Fruit fly (Drosophila melanogaster) whole organism, prepupa: ENCODE data around the gene CG46383.

ENCODE experiments used
- Blimp-1 ChIP-seq: fragments of 200-800 bp; sonication (Bioruptor generic); optimal IDR thresholded peaks from 3 replicates; lab custom pipeline; 2017; ENCODE audit warnings: missing biosample characterization, missing genetic modification characterization, mild to moderate bottlenecking, moderate library complexity, missing genetic modification reagents
- CG10631 ChIP-seq: fragments of 200-800 bp; sonication (Bioruptor generic); optimal IDR thresholded peaks from 2 replicates; lab custom pipeline; 2016; ENCODE audit warnings: missing biosample characterization, missing genetic modification characterization
- CG11294 ChIP-seq: fragments of 200-800 bp; sonication (Bioruptor generic); IDR thresholded peaks from 2 replicates; pipeline ENCODE4 v1.3.6; 2022; ENCODE audit warnings: missing biosample characterization, missing genetic modification characterization
- CG11762 ChIP-seq: fragments of 200-800 bp; sonication (Bioruptor generic); optimal IDR thresholded peaks from 3 replicates; lab custom pipeline; 2016; ENCODE audit warnings: missing biosample characterization, missing genetic modification characterization; ENCODE audit not compliant: insufficient read depth
- CG15336 ChIP-seq: fragments of 200-800 bp; sonication (Bioruptor generic); IDR thresholded peaks from 2 replicates; pipeline ENCODE4 v1.3.6; 2022; ENCODE audit warnings: missing biosample characterization, missing genetic modification characterization
- CG1621 ChIP-seq: fragments of 200-800 bp; sonication (Bioruptor generic); optimal IDR thresholded peaks from 3 replicates; lab custom pipeline; 2018; ENCODE audit warnings: missing biosample characterization, mild to moderate bottlenecking, missing genetic modification characterization
- CG34406 ChIP-seq: fragments of 200-800 bp; sonication (Bioruptor generic); optimal IDR thresholded peaks from 3 replicates; lab custom pipeline; 2016; ENCODE audit warnings: missing biosample characterization, missing genetic modification characterization
- CG3919 ChIP-seq: fragments of 200-800 bp; sonication (Bioruptor generic); optimal IDR thresholded peaks from 3 replicates; lab custom pipeline; 2016; ENCODE audit warnings: missing biosample characterization, missing genetic modification characterization
- CG4318 ChIP-seq: fragments of 200-800 bp; sonication (Bioruptor generic); optimal IDR thresholded peaks from 3 replicates; lab custom pipeline; 2017; ENCODE audit warnings: missing biosample characterization, mild to moderate bottlenecking, missing genetic modification characterization
- CG6276 ChIP-seq: fragments of 200-800 bp; sonication (Bioruptor generic); optimal IDR thresholded peaks from 2 replicates; lab custom pipeline; 2017; ENCODE audit warnings: missing biosample characterization, mild to moderate bottlenecking, missing genetic modification characterization
- CG6792 ChIP-seq: fragments of 200-800 bp; sonication (Bioruptor generic); optimal IDR thresholded peaks from 3 replicates; lab custom pipeline; 2016; ENCODE audit warnings: missing biosample characterization, missing genetic modification characterization
- CG6808 ChIP-seq: fragments of 200-800 bp; sonication (Bioruptor generic); optimal IDR thresholded peaks from 3 replicates; lab custom pipeline; 2017; ENCODE audit warnings: missing biosample characterization, missing genetic modification characterization, mild to moderate bottlenecking, moderate library complexity, missing genetic modification reagents
- CG6854 ChIP-seq: fragments of 200-800 bp; sonication (Bioruptor generic); optimal IDR thresholded peaks from 2 replicates; lab custom pipeline; 2017; ENCODE audit warnings: missing biosample characterization, mild to moderate bottlenecking, missing genetic modification characterization
- CG8119 ChIP-seq: fragments of 200-800 bp; sonication (Bioruptor generic); IDR thresholded peaks from 3 replicates; pipeline ENCODE4 v1.3.6; 2022; ENCODE audit warnings: missing biosample characterization, missing genetic modification characterization
- CG8319 ChIP-seq: fragments of 200-800 bp; sonication (Bioruptor generic); optimal IDR thresholded peaks from 3 replicates; lab custom pipeline; 2016; ENCODE audit warnings: missing biosample characterization, missing genetic modification characterization
- CG8632 ChIP-seq: fragments of 200-800 bp; sonication (Bioruptor generic); optimal IDR thresholded peaks from 3 replicates; lab custom pipeline; 2016; ENCODE audit warnings: missing biosample characterization, missing genetic modification characterization
- Eip75B ChIP-seq: fragments of 200-800 bp; sonication (Bioruptor generic); optimal IDR thresholded peaks from 3 replicates; lab custom pipeline; 2016; ENCODE audit warnings: missing biosample characterization, missing genetic modification characterization
- Eip78C ChIP-seq: fragments of 200-800 bp; sonication (Bioruptor generic); peaks from one replicate; lab custom pipeline; 2016; ENCODE audit warnings: missing biosample characterization, missing genetic modification characterization
- Eip93F ChIP-seq: fragments of 200-800 bp; sonication (Bioruptor generic); optimal IDR thresholded peaks from 2 replicates; lab custom pipeline; 2016; ENCODE audit warnings: missing biosample characterization, mild to moderate bottlenecking, missing genetic modification characterization
- Ets21C ChIP-seq: fragments of 200-800 bp; sonication (Bioruptor generic); optimal IDR thresholded peaks from 3 replicates; lab custom pipeline; 2016; ENCODE audit warnings: missing biosample characterization, missing genetic modification characterization
- Ets96B ChIP-seq: fragments of 200-800 bp; optimal IDR thresholded peaks from 2 replicates; lab custom pipeline; 2019; ENCODE audit warnings: missing biosample characterization, mild to moderate bottlenecking, missing genetic modification characterization, moderate library complexity
- Gug ChIP-seq: fragments of 200-800 bp; sonication (Bioruptor generic); IDR thresholded peaks from 2 replicates; pipeline ENCODE4 v1.3.6; 2022; ENCODE audit warnings: missing biosample characterization, missing genetic modification characterization
- Hr38 ChIP-seq: sonication (Bioruptor generic); optimal IDR thresholded peaks from 2 replicates; lab custom pipeline; 2016; ENCODE audit warnings: missing biosample characterization, missing genetic modification characterization
- Hr39 ChIP-seq: fragments of 200-800 bp; sonication (Bioruptor generic); optimal IDR thresholded peaks from 2 replicates; lab custom pipeline; 2016; ENCODE audit warnings: missing biosample characterization, missing genetic modification characterization
- Smox ChIP-seq: fragments of 200-800 bp; sonication (Bioruptor generic); optimal IDR thresholded peaks from 3 replicates; lab custom pipeline; 2016; ENCODE audit warnings: missing biosample characterization, missing genetic modification characterization
- Sox102F ChIP-seq: fragments of 200-800 bp; sonication (Bioruptor generic); optimal IDR thresholded peaks from 2 replicates; lab custom pipeline; 2016; ENCODE audit warnings: missing biosample characterization, mild to moderate bottlenecking, missing genetic modification characterization
- Sox14 ChIP-seq: fragments of 200-800 bp; sonication (Bioruptor generic); optimal IDR thresholded peaks from 3 replicates; lab custom pipeline; 2016; ENCODE audit warnings: missing biosample characterization, missing genetic modification characterization
- acj6 ChIP-seq: fragments of 200-800 bp; sonication (Bioruptor generic); optimal IDR thresholded peaks from 3 replicates; lab custom pipeline; 2016; ENCODE audit warnings: missing biosample characterization, missing genetic modification characterization
- cyc ChIP-seq: fragments of 200-800 bp; sonication (Bioruptor generic); optimal IDR thresholded peaks from 3 replicates; lab custom pipeline; 2016; ENCODE audit warnings: missing biosample characterization, missing genetic modification characterization
- dac ChIP-seq: fragments of 200-800 bp; sonication (Bioruptor generic); optimal IDR thresholded peaks from 2 replicates; lab custom pipeline; 2017; ENCODE audit warnings: missing biosample characterization, mild to moderate bottlenecking, missing genetic modification characterization
- eg ChIP-seq: fragments of 200-800 bp; sonication (Bioruptor generic); IDR thresholded peaks from 3 replicates; pipeline ENCODE4 v1.3.6; 2022; ENCODE audit warnings: missing biosample characterization, missing genetic modification characterization
- esn ChIP-seq: fragments of 200-800 bp; sonication (Bioruptor generic); optimal IDR thresholded peaks from 2 replicates; lab custom pipeline; 2016; ENCODE audit warnings: missing biosample characterization, mild to moderate bottlenecking, missing genetic modification characterization, moderate library complexity
- fd59A ChIP-seq: fragments of 200-800 bp; sonication (Bioruptor generic); optimal IDR thresholded peaks from 2 replicates; lab custom pipeline; 2017; ENCODE audit warnings: missing biosample characterization, mild to moderate bottlenecking, missing genetic modification characterization, missing genetic modification reagents
- fkh ChIP-seq: fragments of 200-800 bp; sonication (Bioruptor generic); optimal IDR thresholded peaks from 3 replicates; lab custom pipeline; 2017; ENCODE audit warnings: missing biosample characterization, mild to moderate bottlenecking, missing genetic modification characterization, moderate library complexity
- lz ChIP-seq: fragments of 200-800 bp; sonication (Bioruptor generic); optimal IDR thresholded peaks from 3 replicates; lab custom pipeline; 2016; ENCODE audit warnings: missing biosample characterization, missing genetic modification characterization
- net ChIP-seq: fragments of 200-800 bp; sonication (Bioruptor generic); optimal IDR thresholded peaks from 3 replicates; lab custom pipeline; 2016; ENCODE audit warnings: missing biosample characterization, missing genetic modification characterization
- spab ChIP-seq: fragments of 200-800 bp; sonication (Bioruptor generic); optimal IDR thresholded peaks from 2 replicates; lab custom pipeline; 2017; ENCODE audit warnings: missing biosample characterization, mild to moderate bottlenecking, missing genetic modification characterization, missing genetic modification reagents
- ss ChIP-seq, 2 experiments: fragments of 200-800 bp; sonication (Bioruptor generic); optimal IDR thresholded peaks; 2 replicates in 1 of 2; 3 replicates in 1 of 2; lab custom pipeline; 2017 to 2018; ENCODE audit warnings: mild to moderate bottlenecking in 2 of 2, missing biosample characterization in 2 of 2, missing genetic modification characterization in 2 of 2, moderate library complexity in 1 of 2
- svp ChIP-seq: fragments of 200-800 bp; sonication (Bioruptor generic); peaks from one replicate; lab custom pipeline; 2016; ENCODE audit warnings: missing biosample characterization, missing genetic modification characterization
- topi ChIP-seq: fragments of 200-800 bp; sonication (Bioruptor generic); optimal IDR thresholded peaks from 3 replicates; lab custom pipeline; 2016; ENCODE audit warnings: missing biosample characterization, missing genetic modification characterization

The CG46383 gene

dm6 chr3R:15934952-15935351 is 15.8 kb downstream of the CG46383 start, which contains the start of gene Sap47:
Sap47 (plus strand) TSS chr3R:15935100.
- TF ChIP-seq CG6854 (GFP tag; lab: Kevin White, UChicago) (no peak), Eip78C (GFP tag; lab: Kevin White, UChicago) (peak; percentile 38), lz (GFP tag; lab: Kevin White, UChicago) (no peak), Ets96B (tag; lab: Kevin White, UChicago) (no peak), CG8632 (GFP tag; lab: Kevin White, UChicago) (no peak), eg (0 out of 3 replicates have a peak, but pooled peaks have one; percentile 11), CG6808 (GFP tag; lab: Kevin White, UChicago) (peak; percentile 100), CG6792 (GFP tag; lab: Kevin White, UChicago) (no peak), Blimp-1 (GFP tag; lab: Kevin White, UChicago) (no peak), svp (GFP tag; lab: Kevin White, UChicago) (no peak), CG11294 (GFP tag; lab: Robert Waterston, UW) (0 out of 2 replicates have a peak, but pooled peaks have one; percentile 17), Ets21C (GFP tag; lab: Kevin White, UChicago) (no peak), fkh (GFP tag; lab: Kevin White, UChicago) (peak; percentile 71)
- TF ChIP-seq, all 60 proteins: peak for 5

DNA sequence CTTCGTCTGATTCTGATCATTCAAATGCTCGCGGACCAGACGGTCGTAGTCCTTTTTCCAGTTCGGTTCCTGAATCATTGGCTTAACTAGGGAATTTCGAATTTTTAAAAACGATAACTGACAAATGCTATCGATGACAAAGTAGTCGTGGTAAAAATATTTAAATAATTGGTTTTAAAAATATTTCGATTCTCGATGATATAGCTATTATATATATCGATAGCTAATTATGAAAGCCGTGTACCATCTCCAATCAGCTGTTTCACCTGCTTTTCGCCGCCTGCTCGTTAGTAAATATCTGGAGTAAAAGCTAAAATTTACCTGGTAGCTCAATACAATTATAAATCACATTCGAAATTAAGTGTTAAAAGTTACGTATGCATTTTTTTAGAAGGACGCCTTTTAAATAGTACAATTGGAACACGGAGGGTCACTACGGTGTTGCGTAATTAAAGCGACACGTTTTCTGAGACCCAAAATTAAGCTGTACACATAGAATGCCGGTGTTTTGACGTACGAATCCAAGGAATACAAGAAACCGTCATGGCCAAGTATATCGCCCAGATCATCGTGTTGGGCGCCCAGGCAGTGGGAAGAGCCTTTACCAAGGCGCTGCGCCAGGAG is 17.0 kb downstream of the CG46383 start, which contains the start of the genes CG5478 and blp:
TSS of gene CG5478 (minus strand) at position 126 of the 624 bp plus-strand sequence.
TSS of gene blp (plus strand) at position 239 of the 624 bp plus-strand sequence.
- peak; percentile 37 for TF ChIP-seq fkh (GFP tag; lab: Kevin White, UChicago)
- no peak for TF ChIP-seq CG10631
- peak; percentile 73 for TF ChIP-seq CG6808 (GFP tag; lab: Kevin White, UChicago)
- peak; percentile 8 for TF ChIP-seq Eip78C (GFP tag; lab: Kevin White, UChicago)

- TF ChIP-seq CG6276 (GFP tag; lab: Kevin White, UChicago) (no peak), CG4318 (GFP tag; lab: Kevin White, UChicago) (no peak), esn (GFP tag; lab: Kevin White, UChicago) (no peak)
- TF ChIP-seq, all 60 proteins: peak for 0
Measured at dm6 chr3R:15930050-15930449, 20.7 kb downstream of the CG46383 start.

- TF ChIP-seq Sox14 (GFP tag; lab: Kevin White, UChicago) (no peak), CG11294 (GFP tag; lab: Robert Waterston, UW) (no peak), Blimp-1 (GFP tag; lab: Kevin White, UChicago) (no peak), Eip75B (GFP tag; lab: Kevin White, UChicago) (no peak), fkh (GFP tag; lab: Kevin White, UChicago) (no peak), CG34406 (GFP tag; lab: Kevin White, UChicago) (no peak), ss (GFP tag; optimal IDR thresholded peaks at IDR 0.05; lab: Kevin White, UChicago) (no peak), topi (no peak), dac (no peak), acj6 (GFP tag; lab: Kevin White, UChicago) (no peak), lz (GFP tag; lab: Kevin White, UChicago) (no peak), CG15336 (GFP tag; lab: Robert Waterston, UW) (no peak), eg (no peak)
Measured at dm6 chr3R:15928127-15928526, 22.6 kb downstream of the CG46383 start.

- TF ChIP-seq CG1621 (tag; lab: Kevin White, UChicago) (no peak), Eip93F (no peak), Gug (GFP tag; lab: Robert Waterston, UW) (peak; percentile 50; the same call in 1 of the 2 replicates), lz (GFP tag; lab: Kevin White, UChicago) (no peak), net (no peak), esn (GFP tag; lab: Kevin White, UChicago) (no peak), spab (GFP tag; lab: Kevin White, UChicago) (no peak), CG8319 (GFP tag; lab: Kevin White, UChicago) (no peak), CG15336 (GFP tag; lab: Robert Waterston, UW) (peak; percentile 85), CG6792 (GFP tag; lab: Kevin White, UChicago) (no peak), Sox102F (GFP tag; lab: Kevin White, UChicago) (no peak), Blimp-1 (GFP tag; lab: Kevin White, UChicago) (no peak), ss (GFP tag; optimal IDR thresholded peaks at IDR 0.05; lab: Kevin White, UChicago) (no peak), acj6 (GFP tag; lab: Kevin White, UChicago) (peak; percentile 42), Eip78C (GFP tag; lab: Kevin White, UChicago) (peak; percentile 84), fd59A (no peak), CG3919 (GFP tag; lab: Kevin White, UChicago) (peak; percentile 31), Hr39 (GFP tag; lab: Kevin White, UChicago) (no peak), Smox (GFP tag; lab: Kevin White, UChicago) (no peak), CG8632 (GFP tag; lab: Kevin White, UChicago) (no peak), cyc (no peak), CG11762 (GFP tag; lab: Kevin White, UChicago) (no peak), CG8119 (GFP tag; lab: Robert Waterston, UW) (peak; percentile 89), Hr38 (GFP tag; lab: Kevin White, UChicago) (no peak)
Measured at dm6 chr3R:15927172-15927571, 23.6 kb downstream of the CG46383 start.
